Worm (Caenorhabditis elegans) whole organism, L2 larva: ENCODE data around the gene lir-3.

Experiments used
- C34F6.9 ChIP-seq: fragments of 150-350 bp; optimal IDR thresholded peaks from 2 replicates; lab custom pipeline; 2014; ENCODE audit warnings: missing biosample characterization, missing genetic modification characterization
- R02D3.7 ChIP-seq: fragments of 150-350 bp; optimal IDR thresholded peaks from 2 replicates; lab custom pipeline; 2014; ENCODE audit warnings: missing biosample characterization, missing genetic modification characterization
- Y55F3AM.14 ChIP-seq: fragments of 200-800 bp; sonication (Bioruptor generic); optimal IDR thresholded peaks from 2 replicates; lab custom pipeline; 2018; ENCODE audit warnings: mild to moderate bottlenecking, missing genetic modification characterization, missing compliant biosample characterization
- ZK546.5 ChIP-seq: sonication (generic microtip); optimal IDR thresholded peaks from 2 replicates; lab custom pipeline; 2017; ENCODE audit warnings: missing biosample characterization, missing genetic modification characterization
- alr-1 ChIP-seq: fragments of 150-350 bp; optimal IDR thresholded peaks from 2 replicates; lab custom pipeline; 2014; ENCODE audit warnings: missing biosample characterization, missing genetic modification characterization
- aly-2 ChIP-seq: fragments of 150-350 bp; optimal IDR thresholded peaks from 2 replicates; lab custom pipeline; 2014; ENCODE audit warnings: missing biosample characterization, missing genetic modification characterization
- ama-1 ChIP-seq: fragments of 150-350 bp; optimal IDR thresholded peaks from 2 replicates; lab custom pipeline; 2018; ENCODE audit warnings: inconsistent platforms
- blmp-1 ChIP-seq: sonication (generic microtip); optimal IDR thresholded peaks from 2 replicates; lab custom pipeline; 2017; ENCODE audit warnings: missing genetic modification characterization, mild to moderate bottlenecking, missing compliant biosample characterization, antibody characterized with exemption, moderate library complexity; ENCODE audit not compliant: insufficient read depth
- ceh-16 ChIP-seq: fragments of 150-350 bp; optimal IDR thresholded peaks from 2 replicates; lab custom pipeline; 2014; ENCODE audit warnings: missing biosample characterization, missing genetic modification characterization
- ceh-82 ChIP-seq: fragments of 150-350 bp; optimal IDR thresholded peaks from 2 replicates; lab custom pipeline; 2014; ENCODE audit warnings: missing biosample characterization, missing genetic modification characterization
- crh-2 ChIP-seq: sonication (generic microtip); optimal IDR thresholded peaks from 2 replicates; lab custom pipeline; 2017; ENCODE audit warnings: missing biosample characterization, missing genetic modification characterization
- dmd-4 ChIP-seq: sonication (generic microtip); optimal IDR thresholded peaks from 2 replicates; lab custom pipeline; 2017; ENCODE audit warnings: missing biosample characterization, missing genetic modification characterization
- egl-27 ChIP-seq: sonication (generic microtip); optimal IDR thresholded peaks from 3 replicates; lab custom pipeline; 2017; ENCODE audit warnings: missing biosample characterization, missing genetic modification reagents, missing genetic modification characterization
- elt-1 ChIP-seq: fragments of 150-350 bp; optimal IDR thresholded peaks from 2 replicates; lab custom pipeline; 2014; ENCODE audit warnings: missing biosample characterization, missing genetic modification characterization
- elt-3 ChIP-seq: sonication (generic microtip); optimal IDR thresholded peaks from 2 replicates; lab custom pipeline; 2017; ENCODE audit warnings: missing biosample characterization, missing genetic modification characterization
- fos-1 ChIP-seq: fragments of 150-350 bp; optimal IDR thresholded peaks from 2 replicates; lab custom pipeline; 2014; ENCODE audit warnings: missing biosample characterization, missing genetic modification characterization
- gmeb-1 ChIP-seq: fragments of 150-350 bp; optimal IDR thresholded peaks from 2 replicates; lab custom pipeline; 2014; ENCODE audit warnings: missing biosample characterization, missing genetic modification characterization
- lin-11 ChIP-seq: fragments of 150-350 bp; sonication (generic microtip); optimal IDR thresholded peaks from 2 replicates; lab custom pipeline; 2014; ENCODE audit warnings: missing biosample characterization, missing genetic modification characterization, inconsistent platforms, mixed read lengths
- lin-13 ChIP-seq: fragments of 150-350 bp; optimal IDR thresholded peaks from 2 replicates; lab custom pipeline; 2014; ENCODE audit warnings: missing biosample characterization, missing genetic modification reagents, missing genetic modification characterization
- lin-39 ChIP-seq: fragments of 150-350 bp; optimal IDR thresholded peaks from 2 replicates; lab custom pipeline; 2014; ENCODE audit warnings: missing biosample characterization, missing genetic modification reagents, missing genetic modification characterization
- lsy-2 ChIP-seq, 2 experiments: fragments of 150-350 bp in 1 of 2; sonication (generic microtip) in 1 of 2; optimal IDR thresholded peaks; 2 replicates each; lab custom pipeline; 2014 to 2017; ENCODE audit warnings: missing biosample characterization in 2 of 2, missing genetic modification characterization in 2 of 2
- mab-5 ChIP-seq: fragments of 150-350 bp; optimal IDR thresholded peaks from 2 replicates; lab custom pipeline; 2014; ENCODE audit warnings: missing biosample characterization, missing genetic modification characterization
- mdl-1 ChIP-seq, 2 experiments: fragments of 150-350 bp in 1 of 2; sonication (generic microtip) in 1 of 2; optimal IDR thresholded peaks; 2 replicates each; lab custom pipeline; 2017; ENCODE audit warnings: missing biosample characterization in 2 of 2, missing genetic modification characterization in 2 of 2
- nhr-10 ChIP-seq: sonication (generic microtip); optimal IDR thresholded peaks from 2 replicates; lab custom pipeline; 2017; ENCODE audit warnings: missing biosample characterization, missing genetic modification characterization
- nhr-11 ChIP-seq: fragments of 150-350 bp; optimal IDR thresholded peaks from 2 replicates; lab custom pipeline; 2014; ENCODE audit warnings: missing biosample characterization, missing genetic modification characterization
- nhr-12 ChIP-seq: fragments of 150-350 bp; optimal IDR thresholded peaks from 2 replicates; lab custom pipeline; 2014; ENCODE audit warnings: missing biosample characterization, missing genetic modification characterization
- nhr-129 ChIP-seq: fragments of 150-350 bp; optimal IDR thresholded peaks from 2 replicates; lab custom pipeline; 2014; ENCODE audit warnings: missing biosample characterization, missing genetic modification characterization
- nhr-23 ChIP-seq: fragments of 150-350 bp; optimal IDR thresholded peaks from 2 replicates; lab custom pipeline; 2014; ENCODE audit warnings: missing biosample characterization, missing genetic modification reagents, missing genetic modification characterization
- nhr-237 ChIP-seq: fragments of 150-350 bp; optimal IDR thresholded peaks from 2 replicates; lab custom pipeline; 2014; ENCODE audit warnings: missing biosample characterization, missing genetic modification characterization
- nhr-25 ChIP-seq: fragments of 150-350 bp; sonication (generic microtip); optimal IDR thresholded peaks from 3 replicates; lab custom pipeline; 2014; ENCODE audit warnings: missing biosample characterization, missing genetic modification characterization
- nhr-6 ChIP-seq: fragments of 150-350 bp; optimal IDR thresholded peaks from 2 replicates; lab custom pipeline; 2014; ENCODE audit warnings: missing biosample characterization, missing genetic modification characterization
- peb-1 ChIP-seq: fragments of 150-350 bp; optimal IDR thresholded peaks from 2 replicates; lab custom pipeline; 2014; ENCODE audit warnings: missing biosample characterization, missing genetic modification characterization
- sem-4 ChIP-seq: fragments of 150-350 bp; optimal IDR thresholded peaks from 2 replicates; lab custom pipeline; 2014; ENCODE audit warnings: missing biosample characterization, missing genetic modification reagents, missing genetic modification characterization
- skn-1 ChIP-seq: sonication (generic microtip); optimal IDR thresholded peaks from 2 replicates; lab custom pipeline; 2017; ENCODE audit warnings: missing biosample characterization, missing genetic modification characterization
- sma-3 ChIP-seq: sonication (generic microtip); optimal IDR thresholded peaks from 2 replicates; lab custom pipeline; 2016; ENCODE audit warnings: missing genetic modification reagents, missing genetic modification characterization, missing compliant biosample characterization
- sma-9 ChIP-seq, 2 experiments: fragments of 150-350 bp in 1 of 2; sonication (generic microtip) in 1 of 2; optimal IDR thresholded peaks; 2 replicates each; lab custom pipeline; 2014 to 2016; ENCODE audit warnings: missing genetic modification characterization in 2 of 2, mild to moderate bottlenecking in 1 of 2, missing biosample characterization in 1 of 2, missing compliant biosample characterization in 1 of 2, missing genetic modification reagents in 1 of 2, moderate library complexity in 1 of 2
- snpc-4 ChIP-seq: fragments of 150-350 bp; optimal IDR thresholded peaks from 2 replicates; lab custom pipeline; 2014; ENCODE audit warnings: missing biosample characterization, missing genetic modification characterization
- unc-39 ChIP-seq: fragments of 150-350 bp; optimal IDR thresholded peaks from 2 replicates; lab custom pipeline; 2014; ENCODE audit warnings: missing biosample characterization, missing genetic modification characterization
- unc-55 ChIP-seq: fragments of 150-350 bp; sonication (generic microtip); optimal IDR thresholded peaks from 3 replicates; lab custom pipeline; 2014; ENCODE audit warnings: missing biosample characterization, missing genetic modification reagents, missing genetic modification characterization
- unc-62 ChIP-seq: fragments of 150-350 bp; optimal IDR thresholded peaks from 2 replicates; lab custom pipeline; 2014; ENCODE audit warnings: missing biosample characterization, missing genetic modification reagents, missing genetic modification characterization
- zag-1 ChIP-seq: fragments of 150-350 bp; optimal IDR thresholded peaks from 2 replicates; lab custom pipeline; 2014; ENCODE audit warnings: missing biosample characterization, missing genetic modification characterization
- ztf-1 ChIP-seq: fragments of 200-800 bp; sonication (Bioruptor generic); conservative IDR thresholded peaks from 2 replicates; pipeline ENCODE4 v1.3.6; 2022; ENCODE audit warnings: missing genetic modification characterization, missing compliant biosample characterization
- ztf-11 ChIP-seq: sonication (generic microtip); optimal IDR thresholded peaks from 2 replicates; lab custom pipeline; 2017; ENCODE audit warnings: missing biosample characterization, missing genetic modification characterization
- ztf-4 ChIP-seq: fragments of 150-350 bp; optimal IDR thresholded peaks from 2 replicates; lab custom pipeline; 2014; ENCODE audit warnings: missing biosample characterization, missing genetic modification characterization

lir-3 gene

DNA sequence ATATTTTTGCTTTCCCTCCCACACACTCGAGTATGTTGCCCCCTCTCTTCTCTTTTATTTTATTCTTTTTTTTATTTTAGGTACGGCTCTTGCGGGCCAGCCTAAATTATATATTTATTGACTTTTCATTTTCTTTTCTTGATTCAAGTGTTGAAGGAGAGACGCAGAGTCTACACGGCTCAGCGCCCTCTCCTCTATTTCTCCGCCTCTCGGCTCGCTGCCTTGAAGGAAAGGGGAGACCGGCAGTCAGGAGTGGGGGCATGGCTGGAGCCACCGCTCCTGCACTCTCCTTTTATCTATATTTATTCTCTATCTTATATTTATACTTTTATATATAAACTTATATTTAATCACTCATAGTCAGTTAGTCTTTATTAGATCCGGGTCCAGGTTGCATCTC, 18.2 kb downstream of the lir-3 start:
- TF ChIP-seq unc-55 (GFP tag; lab: Kevin White, UChicago) (peak; percentile 22), nhr-129 (tag; lab: Kevin White, UChicago) (no peak)

ce11 chrII:11163291-11163690, 21.3 kb downstream of the lir-3 start:
- TF ChIP-seq Y55F3AM.14 (GFP tag; lab: Kevin White, UChicago) (no peak), sma-3 (GFP tag; lab: Kevin White, UChicago) (peak; percentile 55), nhr-11 (tag; lab: Kevin White, UChicago) (no peak), sma-9 (GFP tag; optimal IDR thresholded peaks at IDR 0.05; lab: Kevin White, UChicago) (peak; percentile 20), sma-9 (tag; optimal IDR thresholded peaks at IDR 0.05; lab: Kevin White, UChicago) (no peak), unc-62 (no peak), lin-13 (GFP tag; lab: Kevin White, UChicago) (no peak)
- TF ChIP-seq, all 48 proteins: peak for 2

DNA sequence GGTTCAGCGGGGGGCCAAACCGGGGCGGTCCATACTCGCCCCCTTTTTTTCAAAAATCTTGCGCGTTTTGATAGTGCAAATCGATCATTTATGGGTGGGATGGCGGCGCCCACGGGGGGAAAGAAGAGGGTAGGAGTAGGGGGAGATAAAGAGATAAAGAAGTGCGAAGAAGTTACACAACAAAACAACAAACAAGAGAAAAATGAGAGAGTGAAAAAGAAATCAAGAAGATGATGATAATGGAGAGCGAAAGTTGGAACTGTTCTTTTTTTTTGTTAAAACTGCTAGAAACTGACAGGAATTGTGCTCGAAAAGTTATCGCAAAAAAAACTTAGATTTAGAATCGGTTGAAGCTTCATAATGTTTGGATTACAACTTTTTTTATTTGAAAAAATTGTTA, 22.2 kb downstream of the lir-3 start, which contains the start of gene ptr-13:
Gene ptr-13 (minus strand): TSS at position 92 of the 400 bp plus-strand sequence.
- TF ChIP-seq lin-11 (tag; lab: Kevin White, UChicago): no peak
- no peak for TF ChIP-seq sma-9 (GFP tag; optimal IDR thresholded peaks at IDR 0.05; lab: Kevin White, UChicago)
- TF ChIP-seq sma-9 (tag; optimal IDR thresholded peaks at IDR 0.05; lab: Kevin White, UChicago): no peak
- TF ChIP-seq blmp-1 (tag; lab: Kevin White, UChicago): peak; percentile 69

DNA sequence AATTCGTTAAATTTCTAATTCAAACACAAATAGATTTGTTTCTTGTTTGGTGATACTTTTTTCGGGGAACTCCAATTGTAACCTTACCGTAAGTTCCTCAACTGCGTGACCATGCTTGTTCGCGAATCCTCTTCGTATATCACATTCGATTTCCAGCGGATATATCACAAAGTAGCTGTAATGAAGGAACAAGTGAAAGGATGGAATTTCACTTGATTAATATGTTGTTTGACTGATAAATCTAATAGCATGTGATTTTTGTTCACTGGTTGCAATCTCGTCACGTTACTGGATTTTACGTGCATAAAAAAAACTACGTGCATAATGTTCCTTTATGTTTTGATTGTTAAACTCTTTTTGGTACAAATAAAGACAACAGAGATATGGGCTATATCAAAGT, 22.9 kb downstream of the lir-3 start:
- no peak for TF ChIP-seq snpc-4 (tag; lab: Kevin White, UChicago)
- no peak for TF ChIP-seq peb-1 (tag; lab: Kevin White, UChicago)
- TF ChIP-seq blmp-1 (tag; lab: Kevin White, UChicago): peak; percentile 68
- no peak for TF ChIP-seq egl-27 (tag; lab: Kevin White, UChicago)
- no peak for TF ChIP-seq nhr-6 (tag; lab: Kevin White, UChicago)

DNA sequence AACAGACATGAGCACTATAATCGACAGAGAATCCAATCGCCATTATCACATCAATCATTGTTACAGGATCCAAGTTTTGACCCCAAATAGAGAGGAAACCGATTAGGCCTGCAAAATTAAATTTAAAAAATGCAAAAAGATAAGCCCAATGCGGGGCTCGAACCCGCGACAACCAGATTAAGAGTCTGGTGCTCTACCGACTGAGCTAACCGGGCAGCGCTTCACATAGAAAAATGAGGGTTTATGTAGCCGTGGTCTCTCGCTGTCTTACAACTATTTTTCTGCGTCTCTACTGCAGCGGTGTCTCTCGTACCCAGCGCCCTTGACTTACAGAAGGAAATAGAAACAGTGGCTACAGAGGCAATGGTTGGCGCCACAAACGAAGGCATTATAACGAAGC, 26.9 kb downstream of the lir-3 start:
- TF ChIP-seq nhr-25 (tag; lab: Kevin White, UChicago) (peak; percentile 28), skn-1 (no peak), lin-39 (tag; lab: Kevin White, UChicago) (no peak), peb-1 (tag; lab: Kevin White, UChicago) (no peak), ceh-16 (no peak), sem-4 (tag; lab: Kevin White, UChicago) (no peak), crh-2 (peak; percentile 31), nhr-23 (tag; lab: Kevin White, UChicago) (no peak), lin-11 (tag; lab: Kevin White, UChicago) (peak; percentile 45), C34F6.9 (tag; lab: Kevin White, UChicago) (peak; percentile 28), ceh-82 (no peak), ztf-4 (tag; lab: Kevin White, UChicago) (no peak), sma-9 (GFP tag; optimal IDR thresholded peaks at IDR 0.05; lab: Kevin White, UChicago) (no peak), sma-9 (tag; optimal IDR thresholded peaks at IDR 0.05; lab: Kevin White, UChicago) (no peak), nhr-237 (tag; lab: Kevin White, UChicago) (no peak), Y55F3AM.14 (GFP tag; lab: Kevin White, UChicago) (no peak), unc-55 (GFP tag; lab: Kevin White, UChicago) (peak; percentile 27), ztf-11 (tag; lab: Kevin White, UChicago) (no peak), zag-1 (no peak), elt-3 (tag; lab: Kevin White, UChicago) (no peak), unc-62 (no peak), nhr-11 (tag; lab: Kevin White, UChicago) (no peak), nhr-12 (tag; lab: Kevin White, UChicago) (no peak), dmd-4 (no peak), ama-1 (lab: Kevin White, UChicago) (no peak), fos-1 (tag; lab: Kevin White, UChicago) (peak; percentile 38), nhr-10 (tag; lab: Kevin White, UChicago) (no peak), blmp-1 (tag; lab: Kevin White, UChicago) (no peak), sma-3 (GFP tag; lab: Kevin White, UChicago) (peak; percentile 45), ZK546.5 (no peak), gmeb-1 (peak; percentile 57), mdl-1 (tag; optimal IDR thresholded peaks at IDR 0.05; lab: Kevin White, UChicago) (no peak), unc-39 (tag; lab: Kevin White, UChicago) (no peak), R02D3.7 (tag; lab: Kevin White, UChicago) (no peak), ztf-1 (GFP tag; lab: Robert Waterston, UW) (no peak), alr-1 (tag; lab: Kevin White, UChicago) (no peak), nhr-129 (tag; lab: Kevin White, UChicago) (peak; percentile 67), aly-2 (tag; lab: Kevin White, UChicago) (no peak), elt-1 (tag; lab: Kevin White, UChicago) (no peak), lsy-2 (tag; optimal IDR thresholded peaks at IDR 0.05; lab: Kevin White, UChicago) (peak; percentile 45 to 49), mab-5 (no peak)
